Worm (Caenorhabditis elegans) whole organism, midembryonic: ENCODE results near the gene cpg-23.

ENCODE experiments used
- T22C8.4 ChIP-seq: fragments of 200-800 bp; sonication (Bioruptor generic); IDR thresholded peaks from 2 replicates; pipeline ENCODE4 v1.3.6; 2022; ENCODE audit warnings: missing genetic modification characterization, missing compliant biosample characterization
- flt-1 ChIP-seq: fragments of 200-800 bp; sonication (Bioruptor generic); IDR thresholded peaks from 2 replicates; pipeline ENCODE4 v1.3.6; 2022; ENCODE audit warnings: missing genetic modification characterization, missing compliant biosample characterization
- klf-2 ChIP-seq: fragments of 200-800 bp; sonication (Bioruptor generic); conservative IDR thresholded peaks from 2 replicates; pipeline ENCODE4 v1.3.6; 2022; ENCODE audit warnings: missing genetic modification reagents, missing genetic modification characterization, missing compliant biosample characterization
- med-1 ChIP-seq: sonication (generic microtip); optimal IDR thresholded peaks from 2 replicates; lab custom pipeline; 2017; ENCODE audit warnings: missing genetic modification characterization, mild to moderate bottlenecking, missing compliant biosample characterization, antibody characterized with exemption, missing genetic modification reagents; ENCODE audit not compliant: insufficient read depth
- ref-1 ChIP-seq: fragments of 200-800 bp; sonication (Bioruptor generic); conservative IDR thresholded peaks from 2 replicates; pipeline ENCODE4 v1.3.6; 2022; ENCODE audit warnings: missing genetic modification reagents, missing genetic modification characterization, missing compliant biosample characterization
- tab-1 ChIP-seq: fragments of 200-800 bp; sonication (Bioruptor generic); IDR thresholded peaks from 2 replicates; pipeline ENCODE4 v1.3.6; 2022; ENCODE audit warnings: missing genetic modification characterization, missing compliant biosample characterization
- ztf-29 ChIP-seq: fragments of 200-800 bp; sonication (Bioruptor generic); IDR thresholded peaks from 2 replicates; pipeline ENCODE4 v1.3.6; 2022; ENCODE audit warnings: missing genetic modification reagents, missing genetic modification characterization, missing compliant biosample characterization

DNA sequence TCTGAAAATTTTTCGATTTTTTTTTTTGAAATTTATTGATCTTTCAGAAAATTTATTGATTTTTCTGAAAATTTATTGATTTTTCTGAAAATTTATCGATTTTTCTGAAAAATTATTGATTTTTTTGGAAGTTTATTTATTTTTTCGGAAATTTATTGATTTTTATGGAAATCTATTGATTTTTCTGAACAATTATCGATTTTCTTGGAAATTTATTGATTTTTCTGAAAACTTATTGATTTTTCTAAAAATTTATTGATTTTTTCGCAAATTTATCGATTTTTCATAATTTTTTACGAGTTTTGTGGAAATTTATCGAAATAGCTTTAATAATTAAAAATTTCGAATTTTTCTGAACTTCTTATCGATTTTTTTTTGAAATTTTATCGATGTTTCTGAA lies 33.5 kb upstream of the cpg-23 start:
- TF ChIP-seq flt-1 (GFP tag; lab: Robert Waterston, UW) = no peak
- no peak for TF ChIP-seq med-1 (GFP tag; lab: Kevin White, UChicago)
- TF ChIP-seq klf-2 (GFP tag; lab: Robert Waterston, UW) = no peak
- TF ChIP-seq tab-1 (GFP tag; lab: Robert Waterston, UW) = no peak
- TF ChIP-seq T22C8.4 = peak; percentile 86
- TF ChIP-seq ztf-29 (GFP tag; lab: Robert Waterston, UW) = no peak
- TF ChIP-seq ref-1 = no peak
